Fruit fly (Drosophila melanogaster): ENCODE measurements around the gene CAH3.

CAH3 gene

dm6 chrX:8724815-8725214 lies 43.8 kb downstream of the CAH3 start:
- TF ChIP-seq CG13204 (GFP tag; optimal IDR thresholded peaks at IDR 0.05) (no peak), Pif1B (GFP tag; optimal IDR thresholded peaks at IDR 0.05) (no peak), CG8301 (tag; optimal IDR thresholded peaks at IDR 0.05) (no peak), CG12605 (GFP tag; IDR thresholded peaks at IDR 0.05) (no peak), Pif1A (GFP tag; optimal IDR thresholded peaks at IDR 0.05) (no peak), CG15710 (tag; optimal IDR thresholded peaks at IDR 0.05) (no peak), CG4496 (GFP tag; IDR thresholded peaks at IDR 0.05) (no peak), CG9948 (tag; optimal IDR thresholded peaks at IDR 0.05) (no peak), gl (tag; optimal IDR thresholded peaks at IDR 0.05) (no peak), rn (GFP tag; IDR thresholded peaks at IDR 0.05) (no peak), EcR (GFP tag; optimal IDR thresholded peaks at IDR 0.05) (no peak), CG8159 (tag; optimal IDR thresholded peaks at IDR 0.05) (no peak), CG17806 (tag; optimal IDR thresholded peaks at IDR 0.05) (no peak)

dm6 chrX:8725238-8725637 lies 44.2 kb downstream of the CAH3 start:
- TF ChIP-seq CG14655 (GFP tag; optimal IDR thresholded peaks at IDR 0.05) (no peak), CG8301 (tag; optimal IDR thresholded peaks at IDR 0.05) (no peak), CG15710 (tag; optimal IDR thresholded peaks at IDR 0.05) (no peak), Pif1A (GFP tag; optimal IDR thresholded peaks at IDR 0.05) (no peak), CG10348 (GFP tag; IDR thresholded peaks at IDR 0.05) (no peak), D1 (tag; optimal IDR thresholded peaks at IDR 0.05) (no peak), fd96Ca (GFP tag; IDR thresholded peaks at IDR 0.05) (no peak), Pif1B (GFP tag; optimal IDR thresholded peaks at IDR 0.05) (no peak), CG8159 (tag; optimal IDR thresholded peaks at IDR 0.05) (no peak), Snoo (tag; optimal IDR thresholded peaks at IDR 0.05) (no peak), CG12605 (GFP tag; IDR thresholded peaks at IDR 0.05) (no peak), EcR (GFP tag; optimal IDR thresholded peaks at IDR 0.05) (no peak), CG34367 (tag; optimal IDR thresholded peaks at IDR 0.05) (no peak)

- no peak for TF ChIP-seq CG13204 (GFP tag; optimal IDR thresholded peaks at IDR 0.05)
- TF ChIP-seq EcR (GFP tag; optimal IDR thresholded peaks at IDR 0.05) = no peak
- TF ChIP-seq Ets98B (GFP tag; IDR thresholded peaks at IDR 0.05) = no peak
- TF ChIP-seq CG4496 (GFP tag; IDR thresholded peaks at IDR 0.05) = no peak
- TF ChIP-seq D1 (tag; optimal IDR thresholded peaks at IDR 0.05) = no peak
- no peak for TF ChIP-seq CG10348 (GFP tag; IDR thresholded peaks at IDR 0.05)
- TF ChIP-seq CG8159 (tag; optimal IDR thresholded peaks at IDR 0.05) = no peak
Observed at dm6 chrX:8726816-8727215, 45.8 kb downstream of the CAH3 start.

- TF ChIP-seq EcR (GFP tag; optimal IDR thresholded peaks at IDR 0.05) (no peak), gl (tag; optimal IDR thresholded peaks at IDR 0.05) (no peak), CG32121 (GFP tag; IDR thresholded peaks at IDR 0.05) (no peak), rn (GFP tag; IDR thresholded peaks at IDR 0.05) (no peak), CG4496 (GFP tag; IDR thresholded peaks at IDR 0.05) (no peak), CG8159 (tag; optimal IDR thresholded peaks at IDR 0.05) (no peak), Pif1B (GFP tag; optimal IDR thresholded peaks at IDR 0.05) (no peak), CG34367 (tag; optimal IDR thresholded peaks at IDR 0.05) (no peak), CG15710 (tag; optimal IDR thresholded peaks at IDR 0.05) (no peak), D1 (tag; optimal IDR thresholded peaks at IDR 0.05) (no peak), CG13204 (GFP tag; optimal IDR thresholded peaks at IDR 0.05) (no peak), CG10348 (GFP tag; IDR thresholded peaks at IDR 0.05) (no peak)
Observed at dm6 chrX:8728030-8728429, 47.0 kb downstream of the CAH3 start.

- TF ChIP-seq CG14655 (GFP tag; optimal IDR thresholded peaks at IDR 0.05) (peak; percentile 64), fd96Ca (GFP tag; IDR thresholded peaks at IDR 0.05) (peak; percentile 53; the same call in 1 of the 3 replicates), CG15710 (tag; optimal IDR thresholded peaks at IDR 0.05) (peak; percentile 69), D1 (tag; optimal IDR thresholded peaks at IDR 0.05) (no peak), Pif1B (GFP tag; optimal IDR thresholded peaks at IDR 0.05) (no peak), Pif1A (GFP tag; optimal IDR thresholded peaks at IDR 0.05) (peak; percentile 60), CG8301 (tag; optimal IDR thresholded peaks at IDR 0.05) (peak; percentile 34), CG32121 (GFP tag; IDR thresholded peaks at IDR 0.05) (no peak), gl (tag; optimal IDR thresholded peaks at IDR 0.05) (peak; percentile 24), Ets98B (GFP tag; IDR thresholded peaks at IDR 0.05) (0 out of 2 replicates have a peak, but pooled peaks have one; percentile 10), CG8159 (tag; optimal IDR thresholded peaks at IDR 0.05) (peak; percentile 71), CG9948 (tag; optimal IDR thresholded peaks at IDR 0.05) (peak; percentile 67), CG34367 (tag; optimal IDR thresholded peaks at IDR 0.05) (peak; percentile 59), CG10348 (GFP tag; IDR thresholded peaks at IDR 0.05) (no peak), Snoo (tag; optimal IDR thresholded peaks at IDR 0.05) (peak; percentile 32), EcR (GFP tag; optimal IDR thresholded peaks at IDR 0.05) (no peak), rn (GFP tag; IDR thresholded peaks at IDR 0.05) (no peak), CG4496 (GFP tag; IDR thresholded peaks at IDR 0.05) (peak; percentile 66), CG13204 (GFP tag; optimal IDR thresholded peaks at IDR 0.05) (no peak), CG12605 (GFP tag; IDR thresholded peaks at IDR 0.05) (0 out of 2 replicates have a peak, but pooled peaks have one; percentile 37), CG17806 (tag; optimal IDR thresholded peaks at IDR 0.05) (peak; percentile 63)
Observed at dm6 chrX:8730306-8730705, 49.3 kb downstream of the CAH3 start.

- TF ChIP-seq CG34367 (tag; optimal IDR thresholded peaks at IDR 0.05) (no peak), CG32121 (GFP tag; IDR thresholded peaks at IDR 0.05) (no peak), D1 (tag; optimal IDR thresholded peaks at IDR 0.05) (no peak), CG9948 (tag; optimal IDR thresholded peaks at IDR 0.05) (peak; percentile 18), CG13204 (GFP tag; optimal IDR thresholded peaks at IDR 0.05) (no peak), CG15710 (tag; optimal IDR thresholded peaks at IDR 0.05) (peak; percentile 24), rn (GFP tag; IDR thresholded peaks at IDR 0.05) (no peak), CG8159 (tag; optimal IDR thresholded peaks at IDR 0.05) (peak; percentile 38), CG17806 (tag; optimal IDR thresholded peaks at IDR 0.05) (peak; percentile 24)
Observed at dm6 chrX:8731464-8731863, 50.4 kb downstream of the CAH3 start.
